Worm (Caenorhabditis elegans) whole organism, midembryonic: ENCODE measurements around the gene rla-2.

Source experiments
- T22C8.4 ChIP-seq: fragments of 200-800 bp; sonication (Bioruptor generic); IDR thresholded peaks from 2 replicates; pipeline ENCODE4 v1.3.6; 2022; ENCODE audit warnings: missing genetic modification characterization, missing compliant biosample characterization
- cog-1 ChIP-seq: sonication (generic microtip); optimal IDR thresholded peaks from 2 replicates; lab custom pipeline; 2016; ENCODE audit warnings: missing genetic modification characterization, missing compliant biosample characterization
- flt-1 ChIP-seq: fragments of 200-800 bp; sonication (Bioruptor generic); IDR thresholded peaks from 2 replicates; pipeline ENCODE4 v1.3.6; 2022; ENCODE audit warnings: missing genetic modification characterization, missing compliant biosample characterization
- klf-2 ChIP-seq: fragments of 200-800 bp; sonication (Bioruptor generic); conservative IDR thresholded peaks from 2 replicates; pipeline ENCODE4 v1.3.6; 2022; ENCODE audit warnings: missing genetic modification reagents, missing genetic modification characterization, missing compliant biosample characterization
- med-1 ChIP-seq: sonication (generic microtip); optimal IDR thresholded peaks from 2 replicates; lab custom pipeline; 2017; ENCODE audit warnings: missing genetic modification characterization, mild to moderate bottlenecking, missing compliant biosample characterization, antibody characterized with exemption, missing genetic modification reagents; ENCODE audit not compliant: insufficient read depth
- ref-1 ChIP-seq: fragments of 200-800 bp; sonication (Bioruptor generic); conservative IDR thresholded peaks from 2 replicates; pipeline ENCODE4 v1.3.6; 2022; ENCODE audit warnings: missing genetic modification reagents, missing genetic modification characterization, missing compliant biosample characterization
- tab-1 ChIP-seq: fragments of 200-800 bp; sonication (Bioruptor generic); IDR thresholded peaks from 2 replicates; pipeline ENCODE4 v1.3.6; 2022; ENCODE audit warnings: missing genetic modification characterization, missing compliant biosample characterization
- ztf-23 ChIP-seq: fragments of 200-800 bp; sonication (Bioruptor generic); IDR thresholded peaks from 2 replicates; pipeline ENCODE4 v1.3.6; 2022; ENCODE audit warnings: missing genetic modification reagents, missing genetic modification characterization, missing compliant biosample characterization
- ztf-29 ChIP-seq: fragments of 200-800 bp; sonication (Bioruptor generic); IDR thresholded peaks from 2 replicates; pipeline ENCODE4 v1.3.6; 2022; ENCODE audit warnings: missing genetic modification reagents, missing genetic modification characterization, missing compliant biosample characterization

The rla-2 gene

DNA sequence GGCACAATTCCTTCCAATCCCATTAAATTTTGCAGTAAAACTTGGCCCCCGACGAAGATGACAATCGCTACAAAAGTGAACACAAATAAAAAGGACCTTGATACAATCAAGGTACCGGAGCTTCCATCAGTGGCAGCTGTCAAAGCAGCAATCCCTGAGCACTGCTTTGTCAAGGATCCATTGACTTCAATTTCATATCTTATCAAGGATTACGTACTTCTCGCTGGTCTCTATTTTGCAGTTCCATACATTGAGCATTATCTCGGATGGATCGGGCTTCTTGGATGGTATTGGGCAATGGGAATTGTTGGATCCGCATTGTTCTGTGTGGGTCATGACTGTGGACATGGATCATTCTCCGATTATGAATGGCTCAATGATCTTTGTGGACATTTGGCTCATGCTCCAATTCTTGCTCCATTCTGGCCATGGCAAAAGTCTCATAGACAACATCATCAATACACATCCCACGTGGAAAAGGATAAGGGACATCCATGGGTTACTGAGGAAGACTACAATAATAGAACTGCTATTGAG is 46.2 kb downstream of the rla-2 start, which contains the start of gene fat-2:
Gene fat-2 (plus strand): TSS at position 51 of the 537 bp plus-strand sequence.
- TF ChIP-seq med-1 (GFP tag; lab: Kevin White, UChicago) (no peak), T22C8.4 (no peak), klf-2 (GFP tag; lab: Robert Waterston, UW) (no peak), cog-1 (tag; lab: Kevin White, UChicago) (no peak)

ce11 chrIV:13322429-13322828 is 47.7 kb downstream of the rla-2 start:
- TF ChIP-seq ztf-23 (GFP tag; lab: Robert Waterston, UW) (no peak), cog-1 (tag; lab: Kevin White, UChicago) (no peak), flt-1 (GFP tag; lab: Robert Waterston, UW) (no peak), T22C8.4 (no peak), ref-1 (GFP tag; lab: Robert Waterston, UW) (no peak), klf-2 (GFP tag; lab: Robert Waterston, UW) (no peak), med-1 (GFP tag; lab: Kevin White, UChicago) (no peak), tab-1 (GFP tag; lab: Robert Waterston, UW) (no peak), ztf-29 (GFP tag; lab: Robert Waterston, UW) (no peak)

- TF ChIP-seq klf-2 (GFP tag; lab: Robert Waterston, UW) (no peak), med-1 (GFP tag; lab: Kevin White, UChicago) (no peak), tab-1 (GFP tag; lab: Robert Waterston, UW) (no peak), ztf-29 (GFP tag; lab: Robert Waterston, UW) (no peak), T22C8.4 (no peak), flt-1 (GFP tag; lab: Robert Waterston, UW) (no peak), ztf-23 (GFP tag; lab: Robert Waterston, UW) (no peak), cog-1 (tag; lab: Kevin White, UChicago) (no peak), ref-1 (GFP tag; lab: Robert Waterston, UW) (no peak)
Observed at ce11 chrIV:13319886-13320650, 50.0 kb downstream of the rla-2 start.
